Comparison of ENCODE assay signal across 2 worm cellular contexts in genomic region chrX:2688583-2689220, ce11.
TF ChIP-seq lines count a peak whose summit lies in the region.

TSS of gene T14G11.1 (plus strand) at chrX:2688990.

TF ChIP-seq in whole organism, L1 larva, 84 proteins besides CTCF, POLR2A, EP300 and RAD21 (continued from another document):
- peak; percentile 70 for TF ChIP-seq swsn-7 (tag; optimal IDR thresholded peaks at IDR 0.05; lab: Kevin White, UChicago)
- peak; percentile 99 for TF ChIP-seq C04F5.9 (tag; optimal IDR thresholded peaks at IDR 0.05; lab: Kevin White, UChicago)
- peak; percentile 39; the same call in 1 of the 2 replicates for TF ChIP-seq grh-1 (GFP tag; IDR thresholded peaks at IDR 0.05; lab: Robert Waterston, UW)
- no peak for TF ChIP-seq nhr-11 (tag; optimal IDR thresholded peaks at IDR 0.05; lab: Kevin White, UChicago)
- TF ChIP-seq pqm-1 (tag; optimal IDR thresholded peaks at IDR 0.05; lab: Kevin White, UChicago), result no peak
- TF ChIP-seq irx-1 (tag; optimal IDR thresholded peaks at IDR 0.05; lab: Kevin White, UChicago), result peak; percentile 57
- peak; percentile 81 for TF ChIP-seq tbx-2 (tag; optimal IDR thresholded peaks at IDR 0.05; lab: Kevin White, UChicago)
- TF ChIP-seq unc-130 (tag; optimal IDR thresholded peaks at IDR 0.05; lab: Kevin White, UChicago), result peak; percentile 41
- TF ChIP-seq dpl-1 (GFP tag; optimal IDR thresholded peaks at IDR 0.05; lab: Kevin White, UChicago), result peak; percentile 11 to 52 (median 24)
- TF ChIP-seq rnt-1 (tag; optimal IDR thresholded peaks at IDR 0.05; lab: Kevin White, UChicago), result peak; percentile 82
- peak; percentile 42 for TF ChIP-seq fkh-4 (tag; optimal IDR thresholded peaks at IDR 0.05; lab: Kevin White, UChicago; ENCODE audit: borderline replicate concordance)
- TF ChIP-seq nhr-19 (GFP tag; conservative IDR thresholded peaks at IDR 0.05; lab: Robert Waterston, UW), result peak; percentile 79
- TF ChIP-seq fkh-8 (tag; optimal IDR thresholded peaks at IDR 0.05; lab: Kevin White, UChicago), result peak; percentile 42
- no peak for TF ChIP-seq tlp-1 (tag; optimal IDR thresholded peaks at IDR 0.05; lab: Kevin White, UChicago)
- TF ChIP-seq nhr-20 (tag; optimal IDR thresholded peaks at IDR 0.05; lab: Kevin White, UChicago), result peak; percentile 74
- TF ChIP-seq ztf-11 (tag; optimal IDR thresholded peaks at IDR 0.05; lab: Kevin White, UChicago), result no peak
- no peak for TF ChIP-seq mab-9 (GFP tag; IDR thresholded peaks at IDR 0.05; lab: Robert Waterston, UW)
- no peak for TF ChIP-seq sptf-1 (tag; optimal IDR thresholded peaks at IDR 0.05; lab: Kevin White, UChicago)
- TF ChIP-seq lin-14 (GFP tag; optimal IDR thresholded peaks at IDR 0.05; lab: Kevin White, UChicago), result peak; percentile 87
- TF ChIP-seq unc-62 (GFP tag; optimal IDR thresholded peaks at IDR 0.05; lab: Kevin White, UChicago), result no peak
- no peak for TF ChIP-seq elt-3 (tag; optimal IDR thresholded peaks at IDR 0.05; lab: Kevin White, UChicago)
- TF ChIP-seq ama-1 (optimal IDR thresholded peaks at IDR 0.05; lab: Kevin White, UChicago), result no peak
- peak; percentile 62 to 67 for TF ChIP-seq lin-35 (GFP tag; optimal IDR thresholded peaks at IDR 0.05; lab: Kevin White, UChicago)
- TF ChIP-seq nhr-84 (tag; optimal IDR thresholded peaks at IDR 0.05; lab: Kevin White, UChicago), result no peak
- peak; percentile 97 for TF ChIP-seq skn-1 (tag; optimal IDR thresholded peaks at IDR 0.05; lab: Kevin White, UChicago)
- peak; percentile 82 for TF ChIP-seq nhr-47 (tag; optimal IDR thresholded peaks at IDR 0.05; lab: Kevin White, UChicago)
- no peak for TF ChIP-seq ceh-90 (tag; optimal IDR thresholded peaks at IDR 0.05; lab: Kevin White, UChicago)
- TF ChIP-seq ceh-88 (GFP tag; IDR thresholded peaks at IDR 0.05; lab: Robert Waterston, UW), result no peak
- peak; percentile 61 for TF ChIP-seq nhr-77 (tag; optimal IDR thresholded peaks at IDR 0.05; lab: Kevin White, UChicago)
- TF ChIP-seq efl-3 (GFP tag; optimal IDR thresholded peaks at IDR 0.05; lab: Kevin White, UChicago), result no peak
- no peak for TF ChIP-seq ceh-8 (GFP tag; optimal IDR thresholded peaks at IDR 0.05; lab: Kevin White, UChicago)
- TF ChIP-seq snu-23 (GFP tag; optimal IDR thresholded peaks at IDR 0.05; lab: Kevin White, UChicago), result peak; percentile 77
- TF ChIP-seq aly-2 (tag; optimal IDR thresholded peaks at IDR 0.05; lab: Kevin White, UChicago), result peak; percentile 2
- peak; percentile 76 for TF ChIP-seq fkh-10 (GFP tag; optimal IDR thresholded peaks at IDR 0.05; lab: Kevin White, UChicago)
- TF ChIP-seq lin-15B (tag; optimal IDR thresholded peaks at IDR 0.05; lab: Kevin White, UChicago), result no peak
- no peak for TF ChIP-seq zag-1 (tag; optimal IDR thresholded peaks at IDR 0.05; lab: Kevin White, UChicago)
- no peak for TF ChIP-seq nhr-237 (tag; optimal IDR thresholded peaks at IDR 0.05; lab: Kevin White, UChicago)
- TF ChIP-seq mef-2 (tag; optimal IDR thresholded peaks at IDR 0.05; lab: Kevin White, UChicago), result no peak
- TF ChIP-seq aha-1 (tag; optimal IDR thresholded peaks at IDR 0.05; lab: Kevin White, UChicago), result no peak
- no peak for TF ChIP-seq ceh-63 (GFP tag; optimal IDR thresholded peaks at IDR 0.05; lab: Kevin White, UChicago)
- TF ChIP-seq xbp-1 (tag; optimal IDR thresholded peaks at IDR 0.05; lab: Kevin White, UChicago), result peak; percentile 69
- peak; percentile 84 for TF ChIP-seq nhr-85 (tag; lab: Kevin White, UChicago)
- TF ChIP-seq lsy-2 (tag; optimal IDR thresholded peaks at IDR 0.05; lab: Kevin White, UChicago), result peak; percentile 97 to 98
- TF ChIP-seq C16A3.4 (tag; optimal IDR thresholded peaks at IDR 0.05; lab: Kevin White, UChicago), result peak; percentile 54
- TF ChIP-seq nhr-90 (tag; optimal IDR thresholded peaks at IDR 0.05; lab: Kevin White, UChicago; ENCODE audit: poor library complexity), result peak; percentile 51
- TF ChIP-seq dsc-1 (tag; optimal IDR thresholded peaks at IDR 0.05; lab: Kevin White, UChicago), result peak; percentile 88
- TF ChIP-seq ceh-82 (tag; optimal IDR thresholded peaks at IDR 0.05; lab: Kevin White, UChicago), result peak; percentile 62 to 85 (median 76)
- peak; percentile 86 for TF ChIP-seq nhr-71 (tag; optimal IDR thresholded peaks at IDR 0.05; lab: Kevin White, UChicago)
- TF ChIP-seq C34B4.2 (tag; optimal IDR thresholded peaks at IDR 0.05; lab: Kevin White, UChicago), result no peak
- TF ChIP-seq unc-98 (GFP tag; IDR thresholded peaks at IDR 0.05; lab: Robert Waterston, UW), result no peak
- peak; percentile 11 for TF ChIP-seq lir-3 (tag; optimal IDR thresholded peaks at IDR 0.05; lab: Kevin White, UChicago; ENCODE audit: poor library complexity)
- peak; percentile 24 for TF ChIP-seq lin-39 (tag; optimal IDR thresholded peaks at IDR 0.05; lab: Kevin White, UChicago)
- no peak for TF ChIP-seq pax-3 (tag; optimal IDR thresholded peaks at IDR 0.05; lab: Kevin White, UChicago)
- TF ChIP-seq efl-1 (optimal IDR thresholded peaks at IDR 0.05; lab: Kevin White, UChicago), result peak; percentile 61 to 75
- TF ChIP-seq efl-1 (GFP tag; optimal IDR thresholded peaks at IDR 0.05 in 1 of 2; lab: Kevin White, UChicago), result peak in 1 of 2 experiments; percentile 85
- peak; percentile 70 for TF ChIP-seq lin-13 (GFP tag; optimal IDR thresholded peaks at IDR 0.05; lab: Kevin White, UChicago)
- TF ChIP-seq sox-4 (tag; optimal IDR thresholded peaks at IDR 0.05; lab: Kevin White, UChicago), result peak; percentile 10
- TF ChIP-seq mdl-1 (tag; optimal IDR thresholded peaks at IDR 0.05; lab: Kevin White, UChicago), result peak in 1 of 2 experiments; percentile 70
- TF ChIP-seq blmp-1 (tag; optimal IDR thresholded peaks at IDR 0.05; lab: Kevin White, UChicago), result peak; percentile 48
- no peak for TF ChIP-seq nhr-12 (tag; optimal IDR thresholded peaks at IDR 0.05; lab: Kevin White, UChicago)
- peak; percentile 57 for TF ChIP-seq unc-86 (tag; optimal IDR thresholded peaks at IDR 0.05; lab: Kevin White, UChicago)
- TF ChIP-seq nhr-76 (tag; optimal IDR thresholded peaks at IDR 0.05; lab: Kevin White, UChicago), result no peak
- TF ChIP-seq zip-4 (GFP tag; optimal IDR thresholded peaks at IDR 0.05; lab: Kevin White, UChicago), result peak; percentile 25
- TF ChIP-seq vab-15 (tag; optimal IDR thresholded peaks at IDR 0.05; lab: Kevin White, UChicago), result no peak
- no peak for TF ChIP-seq hlh-17 (GFP tag; optimal IDR thresholded peaks at IDR 0.05; lab: Kevin White, UChicago; ENCODE audit: borderline replicate concordance)
- TF ChIP-seq Y116A8C.19 (tag; optimal IDR thresholded peaks at IDR 0.05; lab: Kevin White, UChicago; ENCODE audit: borderline replicate concordance), result no peak
- no peak for TF ChIP-seq snpc-4 (tag; optimal IDR thresholded peaks at IDR 0.05; lab: Kevin White, UChicago)

TF ChIP-seq in whole organism, L3 larva, 47 proteins besides CTCF, POLR2A, EP300 and RAD21 (continued from another document):
- peak; percentile 53 for TF ChIP-seq egl-5 (tag; optimal IDR thresholded peaks at IDR 0.05; lab: Kevin White, UChicago)
- TF ChIP-seq ceh-9 (tag; optimal IDR thresholded peaks at IDR 0.05; lab: Kevin White, UChicago), result no peak
- TF ChIP-seq unc-39 (tag; optimal IDR thresholded peaks at IDR 0.05; lab: Kevin White, UChicago), result no peak
- peak; percentile 63 for TF ChIP-seq fkh-10 (GFP tag; optimal IDR thresholded peaks at IDR 0.05; lab: Kevin White, UChicago)
- TF ChIP-seq elt-1 (tag; optimal IDR thresholded peaks at IDR 0.05; lab: Kevin White, UChicago), result no peak
- peak; percentile 88 for TF ChIP-seq lin-39 (tag; optimal IDR thresholded peaks at IDR 0.05; lab: Kevin White, UChicago)
- TF ChIP-seq eor-1 (tag; optimal IDR thresholded peaks at IDR 0.05; lab: Kevin White, UChicago), result no peak
- TF ChIP-seq nhr-25 (tag; optimal IDR thresholded peaks at IDR 0.05; lab: Kevin White, UChicago), result peak; percentile 5
- peak; percentile 19 for TF ChIP-seq pqm-1 (tag; optimal IDR thresholded peaks at IDR 0.05; lab: Kevin White, UChicago)
- TF ChIP-seq fos-1 (tag; optimal IDR thresholded peaks at IDR 0.05; lab: Kevin White, UChicago), result no peak
- TF ChIP-seq skn-1 (tag; optimal IDR thresholded peaks at IDR 0.05; lab: Kevin White, UChicago), result peak; percentile 65
- no peak for TF ChIP-seq nhr-76 (tag; optimal IDR thresholded peaks at IDR 0.05; lab: Kevin White, UChicago)
- peak; percentile 62 for TF ChIP-seq ceh-28 (tag; optimal IDR thresholded peaks at IDR 0.05; lab: Kevin White, UChicago)
- TF ChIP-seq mml-1 (tag; optimal IDR thresholded peaks at IDR 0.05; lab: Kevin White, UChicago), result no peak
- TF ChIP-seq snpc-4 (tag; optimal IDR thresholded peaks at IDR 0.05; lab: Kevin White, UChicago), result peak; percentile 65
- TF ChIP-seq mdl-1 (tag; optimal IDR thresholded peaks at IDR 0.05; lab: Kevin White, UChicago), result no peak
- TF ChIP-seq ama-1 (optimal IDR thresholded peaks at IDR 0.05; lab: Kevin White, UChicago), result peak; percentile 36
- TF ChIP-seq nhr-67 (tag; optimal IDR thresholded peaks at IDR 0.05; lab: Kevin White, UChicago), result no peak
- TF ChIP-seq nhr-23 (tag; optimal IDR thresholded peaks at IDR 0.05; lab: Kevin White, UChicago), result peak; percentile 69
- no peak for TF ChIP-seq nhr-28 (tag; optimal IDR thresholded peaks at IDR 0.05; lab: Kevin White, UChicago)
- no peak for TF ChIP-seq ceh-82 (tag; optimal IDR thresholded peaks at IDR 0.05; lab: Kevin White, UChicago)
- peak; percentile 72 for TF ChIP-seq lsy-12 (tag; optimal IDR thresholded peaks at IDR 0.05; lab: Kevin White, UChicago)
- TF ChIP-seq zag-1 (tag; optimal IDR thresholded peaks at IDR 0.05; lab: Kevin White, UChicago), result no peak
- no peak for TF ChIP-seq nhr-237 (tag; optimal IDR thresholded peaks at IDR 0.05; lab: Kevin White, UChicago)
- peak; percentile 89 for TF ChIP-seq hmg-11 (tag; optimal IDR thresholded peaks at IDR 0.05; lab: Kevin White, UChicago)
- TF ChIP-seq ztf-11 (tag; optimal IDR thresholded peaks at IDR 0.05; lab: Kevin White, UChicago), result no peak
- no peak for TF ChIP-seq egl-27 (tag; optimal IDR thresholded peaks at IDR 0.05; lab: Kevin White, UChicago)
- TF ChIP-seq lin-15B (tag; optimal IDR thresholded peaks at IDR 0.05; lab: Kevin White, UChicago), result peak; percentile 68
